Worm (Caenorhabditis elegans) whole organism, young adult: ENCODE results near the gene srlf-14.
A peak's percentile ranks its signal among the peaks of the same experiment; 100 is the strongest.

Experiments
- B0019.2 ChIP-seq: fragments of 200-800 bp; sonication (Bioruptor generic); conservative IDR thresholded peaks from 2 replicates; pipeline ENCODE4 v1.3.6; 2022; ENCODE audit warnings: missing genetic modification reagents, missing genetic modification characterization, missing compliant biosample characterization
- B0035.1 ChIP-seq: sonication (generic microtip); optimal IDR thresholded peaks from 2 replicates; lab custom pipeline; 2016; ENCODE audit warnings: missing genetic modification characterization, mild to moderate bottlenecking, missing compliant biosample characterization, missing genotype, missing genetic modification reagents
- B0261.1 ChIP-seq: sonication (generic microtip); optimal IDR thresholded peaks from 2 replicates; lab custom pipeline; 2016; ENCODE audit warnings: mild to moderate bottlenecking, missing genetic modification characterization, moderate library complexity, missing compliant biosample characterization
- B0336.3 ChIP-seq: fragments of 200-800 bp; sonication (Bioruptor generic); IDR thresholded peaks from 2 replicates; pipeline ENCODE4 v1.3.6; 2022; ENCODE audit warnings: missing genetic modification characterization, missing compliant biosample characterization
- D2030.7 ChIP-seq: fragments of 200-800 bp; sonication (Bioruptor generic); IDR thresholded peaks from 2 replicates; pipeline ENCODE4 v1.3.6; 2022; ENCODE audit warnings: missing genetic modification reagents, missing genetic modification characterization, missing compliant biosample characterization
- F10E7.11 ChIP-seq: sonication (generic microtip); optimal IDR thresholded peaks from 2 replicates; lab custom pipeline; 2017; ENCODE audit warnings: mild to moderate bottlenecking, missing genetic modification characterization, moderate library complexity, missing compliant biosample characterization
- F33H1.4 ChIP-seq: fragments of 200-800 bp; sonication (Bioruptor generic); IDR thresholded peaks from 2 replicates; pipeline ENCODE4 v1.3.6; 2022; ENCODE audit warnings: missing genetic modification reagents, missing genetic modification characterization, missing compliant biosample characterization
- F37B4.10 ChIP-seq: fragments of 200-800 bp; sonication (Bioruptor generic); IDR thresholded peaks from 2 replicates; pipeline ENCODE4 v1.3.6; 2022; ENCODE audit warnings: missing genetic modification characterization, missing compliant biosample characterization
- F49E8.2 ChIP-seq: sonication (generic microtip); optimal IDR thresholded peaks from 3 replicates; lab custom pipeline; 2017; ENCODE audit warnings: missing genetic modification characterization, mild to moderate bottlenecking, missing compliant biosample characterization, antibody characterized with exemption, moderate library complexity; ENCODE audit not compliant: insufficient read depth
- F52B5.7 ChIP-seq: sonication (generic microtip); optimal IDR thresholded peaks from 2 replicates; lab custom pipeline; 2016; ENCODE audit warnings: mild to moderate bottlenecking, missing genetic modification characterization, missing compliant biosample characterization
- F55B11.4 ChIP-seq: sonication (generic microtip); optimal IDR thresholded peaks from 2 replicates; lab custom pipeline; 2016; ENCODE audit warnings: missing compliant biosample characterization, missing genetic modification characterization, borderline replicate concordance; ENCODE audit not compliant: insufficient read depth
- F57C9.4 ChIP-seq: sonication (generic microtip); optimal IDR thresholded peaks from 2 replicates; lab custom pipeline; 2017; ENCODE audit warnings: mild to moderate bottlenecking, missing genetic modification characterization, missing compliant biosample characterization
- K11D2.4 ChIP-seq: fragments of 200-800 bp; sonication (Bioruptor generic); IDR thresholded peaks from 2 replicates; pipeline ENCODE4 v1.3.6; 2022; ENCODE audit warnings: missing genetic modification reagents, missing genetic modification characterization, missing compliant biosample characterization
- Y95B8A.8 ChIP-seq: fragments of 200-800 bp; sonication (Bioruptor generic); IDR thresholded peaks from 2 replicates; pipeline ENCODE4 v1.3.6; 2022; ENCODE audit warnings: missing genetic modification reagents, missing genetic modification characterization, missing compliant biosample characterization
- atf-7 ChIP-seq: sonication (generic microtip); optimal IDR thresholded peaks from 2 replicates; lab custom pipeline; 2017; ENCODE audit warnings: mild to moderate bottlenecking, missing genetic modification characterization, missing compliant biosample characterization
- attf-3 ChIP-seq: fragments of 200-800 bp; sonication (Bioruptor generic); conservative IDR thresholded peaks from 2 replicates; pipeline ENCODE4 v1.3.6; 2022; ENCODE audit warnings: missing genetic modification reagents, missing genetic modification characterization, missing compliant biosample characterization
- bed-1 ChIP-seq: fragments of 200-800 bp; sonication (Bioruptor generic); IDR thresholded peaks from 2 replicates; pipeline ENCODE4 v1.3.6; 2022; ENCODE audit warnings: missing genetic modification reagents, missing genetic modification characterization, missing compliant biosample characterization
- cebp-1 ChIP-seq, 2 experiments: fragments of 200-800 bp in 1 of 2; sonication (Bioruptor generic) in 1 of 2; sonication (generic microtip) in 1 of 2; IDR thresholded peaks in 1 of 2; optimal IDR thresholded peaks in 1 of 2; 2 replicates each; pipeline versions ENCODE4 v1.3.6 to Lab custom; 2017 to 2022; ENCODE audit warnings: missing compliant biosample characterization in 2 of 2, missing genetic modification characterization in 2 of 2, mild to moderate bottlenecking in 1 of 2, missing genetic modification reagents in 1 of 2, moderate library complexity in 1 of 2
- ceh-27 ChIP-seq: fragments of 200-800 bp; sonication (Bioruptor generic); optimal IDR thresholded peaks from 2 replicates; lab custom pipeline; 2018; ENCODE audit warnings: mild to moderate bottlenecking, missing genetic modification characterization, moderate library complexity, missing compliant biosample characterization
- ceh-58 ChIP-seq: fragments of 200-800 bp; sonication (Bioruptor generic); IDR thresholded peaks from 2 replicates; pipeline ENCODE4 v1.3.6; 2022; ENCODE audit warnings: missing genetic modification characterization, missing compliant biosample characterization
- dox-1 ChIP-seq: fragments of 200-800 bp; sonication (Bioruptor generic); IDR thresholded peaks from 2 replicates; pipeline ENCODE4 v1.3.6; 2022; ENCODE audit warnings: missing genetic modification reagents, missing genetic modification characterization, missing compliant biosample characterization
- egl-18 ChIP-seq: fragments of 200-800 bp; sonication (Bioruptor generic); IDR thresholded peaks from 2 replicates; pipeline ENCODE4 v1.3.6; 2022; ENCODE audit warnings: missing genetic modification reagents, missing genetic modification characterization, missing compliant biosample characterization
- egl-44 ChIP-seq: fragments of 200-800 bp; sonication (Bioruptor generic); IDR thresholded peaks from 2 replicates; pipeline ENCODE4 v1.3.6; 2022; ENCODE audit warnings: missing genetic modification reagents, missing genetic modification characterization, missing compliant biosample characterization
- lag-1 ChIP-seq: fragments of 200-800 bp; sonication (Bioruptor generic); IDR thresholded peaks from 2 replicates; pipeline ENCODE4 v1.3.6; 2022; ENCODE audit warnings: missing genetic modification reagents, missing genetic modification characterization, missing compliant biosample characterization
- let-526 ChIP-seq: fragments of 200-800 bp; sonication (Bioruptor generic); IDR thresholded peaks from 2 replicates; pipeline ENCODE4 v1.3.6; 2022; ENCODE audit warnings: missing genetic modification reagents, missing genetic modification characterization, missing compliant biosample characterization
- lin-40 ChIP-seq: sonication (generic microtip); optimal IDR thresholded peaks from 2 replicates; lab custom pipeline; 2016; ENCODE audit warnings: missing genetic modification characterization, mild to moderate bottlenecking, missing compliant biosample characterization, missing genotype, missing genetic modification reagents
- lin-54 ChIP-seq: fragments of 200-800 bp; sonication (Bioruptor generic); optimal IDR thresholded peaks from 2 replicates; lab custom pipeline; 2018; ENCODE audit warnings: mild to moderate bottlenecking, missing genetic modification characterization, missing compliant biosample characterization
- lir-1 ChIP-seq: fragments of 200-800 bp; sonication (Bioruptor generic); conservative IDR thresholded peaks from 2 replicates; pipeline ENCODE4 v1.3.6; 2022; ENCODE audit warnings: missing genetic modification reagents, missing genetic modification characterization, missing compliant biosample characterization
- lsy-27 ChIP-seq: sonication (generic microtip); optimal IDR thresholded peaks from 2 replicates; lab custom pipeline; 2017; ENCODE audit warnings: missing genetic modification characterization, mild to moderate bottlenecking, missing compliant biosample characterization, antibody characterized with exemption, missing genotype, borderline replicate concordance; ENCODE audit not compliant: insufficient read depth
- madf-3 ChIP-seq: fragments of 200-800 bp; sonication (Bioruptor generic); IDR thresholded peaks from 2 replicates; pipeline ENCODE4 v1.3.6; 2022; ENCODE audit warnings: missing genetic modification reagents, missing genetic modification characterization, missing compliant biosample characterization
- nfya-1 ChIP-seq: sonication (generic microtip); optimal IDR thresholded peaks from 2 replicates; lab custom pipeline; 2017; ENCODE audit warnings: antibody characterized with exemption, missing compliant biosample characterization, missing genetic modification characterization, borderline replicate concordance; ENCODE audit not compliant: insufficient read depth
- nfyb-1 ChIP-seq: fragments of 200-800 bp; sonication (Bioruptor generic); IDR thresholded peaks from 2 replicates; pipeline ENCODE4 v1.3.6; 2022; ENCODE audit warnings: missing genetic modification reagents, missing genetic modification characterization, missing compliant biosample characterization
- nhr-120 ChIP-seq: fragments of 200-800 bp; sonication (Bioruptor generic); IDR thresholded peaks from 2 replicates; pipeline ENCODE4 v1.3.6; 2022; ENCODE audit warnings: missing genetic modification characterization, missing compliant biosample characterization
- nhr-27 ChIP-seq: fragments of 200-800 bp; sonication (Bioruptor generic); optimal IDR thresholded peaks from 2 replicates; lab custom pipeline; 2018; ENCODE audit warnings: mild to moderate bottlenecking, missing genetic modification characterization, moderate library complexity, missing compliant biosample characterization
- nhr-90 ChIP-seq: sonication (generic microtip); optimal IDR thresholded peaks from 2 replicates; lab custom pipeline; 2016; ENCODE audit warnings: missing genotype, mild to moderate bottlenecking, missing genetic modification characterization, missing compliant biosample characterization
- rpc-1 ChIP-seq, 2 experiments: fragments of 150-350 bp in 1 of 2; sonication (generic microtip) in 1 of 2; optimal IDR thresholded peaks; 2 replicates each; lab custom pipeline; 2014 to 2018; ENCODE audit warnings: missing biosample characterization in 1 of 2, missing genetic modification characterization in 1 of 2, missing genetic modification reagents in 1 of 2, missing genotype in 1 of 2
- snpc-1.1 ChIP-seq: sonication (generic microtip); optimal IDR thresholded peaks from 2 replicates; lab custom pipeline; 2017; ENCODE audit warnings: missing genetic modification characterization, mild to moderate bottlenecking, missing compliant biosample characterization, antibody characterized with exemption, moderate library complexity, missing genotype, missing genetic modification reagents; ENCODE audit not compliant: insufficient read depth
- snpc-3.4 ChIP-seq: sonication (generic microtip); optimal IDR thresholded peaks from 2 replicates; lab custom pipeline; 2017; ENCODE audit warnings: missing genetic modification characterization, mild to moderate bottlenecking, missing compliant biosample characterization, antibody characterized with exemption, moderate library complexity, missing genotype, missing genetic modification reagents
- snpc-4 ChIP-seq, 5 experiments: fragments of 150-350 bp in 1 of 5; sonication (generic microtip) in 4 of 5; optimal IDR thresholded peaks; 2 replicates each; lab custom pipeline; 2014 to 2018; ENCODE audit warnings: missing genetic modification characterization in 5 of 5, missing biosample characterization in 3 of 5, antibody characterized with exemption in 2 of 5, mild to moderate bottlenecking in 2 of 5, missing compliant biosample characterization in 2 of 5, missing genotype in 2 of 5, moderate library complexity in 2 of 5, missing genetic modification reagents in 1 of 5
- tlf-1 ChIP-seq: fragments of 200-800 bp; sonication (Bioruptor generic); optimal IDR thresholded peaks from 2 replicates; lab custom pipeline; 2018; ENCODE audit warnings: mild to moderate bottlenecking, missing genetic modification characterization, missing compliant biosample characterization
- unc-130 ChIP-seq: sonication (generic microtip); optimal IDR thresholded peaks from 2 replicates; lab custom pipeline; 2016; ENCODE audit warnings: missing genetic modification reagents, missing genetic modification characterization, missing compliant biosample characterization
- zfh-2 ChIP-seq: fragments of 200-800 bp; sonication (Bioruptor generic); conservative IDR thresholded peaks from 2 replicates; pipeline ENCODE4 v1.3.6; 2022; ENCODE audit warnings: missing genetic modification reagents, missing genetic modification characterization, missing compliant biosample characterization
- ztf-25 ChIP-seq: fragments of 200-800 bp; sonication (Bioruptor generic); IDR thresholded peaks from 2 replicates; pipeline ENCODE4 v1.3.6; 2022; ENCODE audit warnings: missing genetic modification reagents, missing genetic modification characterization, missing compliant biosample characterization
- ztf-26 ChIP-seq: sonication (generic microtip); optimal IDR thresholded peaks from 2 replicates; lab custom pipeline; 2017; ENCODE audit warnings: missing genetic modification characterization, missing compliant biosample characterization
- ztf-3 ChIP-seq: fragments of 200-800 bp; sonication (Bioruptor generic); optimal IDR thresholded peaks from 2 replicates; lab custom pipeline; 2018; ENCODE audit warnings: mild to moderate bottlenecking, missing genetic modification characterization, missing compliant biosample characterization

The srlf-14 gene

ce11 chrIV:10935853-10936491 lies 41.8 kb upstream of the srlf-14 start, which contains the start of gene lgg-2 (continued):
- TF ChIP-seq ztf-3 (peak; percentile 40), F49E8.2 (tag; lab: Kevin White, UChicago) (no peak), snpc-3.4 (tag; lab: Kevin White, UChicago) (no peak), nfya-1 (tag; lab: Kevin White, UChicago) (no peak), snpc-1.1 (tag; lab: Kevin White, UChicago) (no peak), nfyb-1 (peak; percentile 92), F55B11.4 (tag; lab: Kevin White, UChicago) (no peak), rpc-1 (optimal IDR thresholded peaks at IDR 0.05; lab: Kevin White, UChicago) (peak; percentile 5), rpc-1 (tag; optimal IDR thresholded peaks at IDR 0.05; lab: Kevin White, UChicago) (no peak), let-526 (GFP tag; lab: Robert Waterston, UW) (peak; percentile 28; the same call in 1 of the 2 replicates), B0261.1 (peak; percentile 9), tlf-1 (GFP tag; lab: Kevin White, UChicago) (peak; percentile 86), F37B4.10 (GFP tag; lab: Robert Waterston, UW) (0 out of 2 replicates have a peak, but pooled peaks have one; percentile 28), F52B5.7 (tag; lab: Kevin White, UChicago) (no peak), Y95B8A.8 (GFP tag; lab: Robert Waterston, UW) (peak; percentile 76), ztf-25 (GFP tag; lab: Robert Waterston, UW) (no peak), B0035.1 (peak; percentile 35), lag-1 (no peak), B0336.3 (GFP tag; lab: Robert Waterston, UW) (peak; percentile 67; the same call in 1 of the 2 replicates), lin-40 (tag; lab: Kevin White, UChicago) (peak; percentile 95), dox-1 (GFP tag; lab: Robert Waterston, UW) (peak; percentile 76), attf-3 (GFP tag; lab: Robert Waterston, UW) (peak; percentile 31; the same call in 1 of the 2 replicates), atf-7 (peak; percentile 87), unc-130 (no peak), nhr-120 (GFP tag; lab: Robert Waterston, UW) (no peak), ceh-58 (no peak), F33H1.4 (GFP tag; lab: Robert Waterston, UW) (peak; percentile 32), F57C9.4 (no peak), ceh-27 (GFP tag; lab: Kevin White, UChicago) (peak; percentile 94), nhr-27 (no peak), nhr-90 (tag; lab: Kevin White, UChicago) (peak; percentile 61), B0019.2 (no peak), K11D2.4 (GFP tag; lab: Robert Waterston, UW) (peak; percentile 91), egl-44 (0 out of 2 replicates have a peak, but pooled peaks have one; percentile 61), bed-1 (no peak), lir-1 (0 out of 2 replicates have a peak, but pooled peaks have one; percentile 7)

- TF ChIP-seq D2030.7 (GFP tag; lab: Robert Waterston, UW) (no peak), snpc-4 (GFP tag; optimal IDR thresholded peaks at IDR 0.05; lab: Kevin White, UChicago) (no peak), snpc-4 (tag; optimal IDR thresholded peaks at IDR 0.05; lab: Kevin White, UChicago) (peak in 1 of 4 experiments; percentile 10), lsy-27 (tag; lab: Kevin White, UChicago) (no peak), F10E7.11 (peak; percentile 11), let-526 (GFP tag; lab: Robert Waterston, UW) (peak; percentile 89), madf-3 (GFP tag; lab: Robert Waterston, UW) (peak; percentile 80; the same call in 1 of the 2 replicates), cebp-1 (GFP tag; IDR thresholded peaks at IDR 0.05; lab: Robert Waterston, UW) (peak; percentile 45), cebp-1 (tag; optimal IDR thresholded peaks at IDR 0.05; lab: Kevin White, UChicago) (peak; percentile 85), ztf-26 (tag; lab: Kevin White, UChicago) (peak; percentile 31), zfh-2 (peak; percentile 58), egl-18 (GFP tag; lab: Robert Waterston, UW) (no peak), B0336.3 (GFP tag; lab: Robert Waterston, UW) (peak; percentile 17; the same call in 1 of the 2 replicates), lir-1 (peak; percentile 55), lin-54 (GFP tag; lab: Kevin White, UChicago) (peak; percentile 62)
Measured at ce11 chrIV:10935336-10935735, 41.2 kb upstream of the srlf-14 start.
